Fruit fly (Drosophila melanogaster): ENCODE data around the gene Rcd4.

DNA sequence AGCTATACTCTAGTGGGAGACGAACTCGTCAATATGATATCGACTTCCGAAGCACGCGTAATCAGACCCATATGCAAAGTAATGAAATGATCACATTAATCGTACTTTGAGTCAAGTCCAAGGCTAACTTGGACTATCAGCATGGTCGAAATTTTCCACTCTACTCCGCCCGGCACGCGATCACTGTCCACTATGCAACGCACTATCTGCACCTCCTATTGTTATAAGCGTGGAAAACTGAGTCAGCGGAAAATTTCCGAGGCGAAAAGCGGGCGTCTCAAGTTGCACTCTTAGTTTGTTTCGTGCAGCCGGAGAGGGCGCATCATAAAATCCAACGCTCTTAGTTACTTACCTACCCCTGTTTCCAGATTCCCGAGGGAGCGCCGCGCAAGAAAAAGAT lies 3.2 kb downstream of the Rcd4 start:
- no peak for TF ChIP-seq Pif1B (GFP tag; optimal IDR thresholded peaks at IDR 0.05)
- no peak for TF ChIP-seq CG32121 (GFP tag; IDR thresholded peaks at IDR 0.05)
- TF ChIP-seq CG34367 (tag; optimal IDR thresholded peaks at IDR 0.05): no peak
- no peak for TF ChIP-seq CG8159 (tag; optimal IDR thresholded peaks at IDR 0.05)
- no peak for TF ChIP-seq CG13204 (GFP tag; optimal IDR thresholded peaks at IDR 0.05)
- TF ChIP-seq CG8301 (tag; optimal IDR thresholded peaks at IDR 0.05): no peak
- TF ChIP-seq EcR (GFP tag; optimal IDR thresholded peaks at IDR 0.05): no peak
- TF ChIP-seq Pif1A (GFP tag; optimal IDR thresholded peaks at IDR 0.05): no peak
- no peak for TF ChIP-seq fd96Ca (GFP tag; IDR thresholded peaks at IDR 0.05)
- no peak for TF ChIP-seq CG4496 (GFP tag; IDR thresholded peaks at IDR 0.05)
- TF ChIP-seq CG9948 (tag; optimal IDR thresholded peaks at IDR 0.05): no peak
- TF ChIP-seq D1 (tag; optimal IDR thresholded peaks at IDR 0.05): no peak
- no peak for TF ChIP-seq CG14655 (GFP tag; optimal IDR thresholded peaks at IDR 0.05)
- no peak for TF ChIP-seq rn (GFP tag; IDR thresholded peaks at IDR 0.05)
